Worm (Caenorhabditis elegans) whole organism, young adult: ENCODE measurements around the gene M163.5.

Experiments used
- B0035.1 ChIP-seq: sonication (generic microtip); optimal IDR thresholded peaks from 2 replicates; lab custom pipeline; 2016; ENCODE audit warnings: missing genetic modification characterization, mild to moderate bottlenecking, missing compliant biosample characterization, missing genotype, missing genetic modification reagents
- C06A6.2 ChIP-seq: fragments of 200-800 bp; sonication (Bioruptor generic); conservative IDR thresholded peaks from 2 replicates; pipeline ENCODE4 v1.3.6; 2022; ENCODE audit warnings: missing genetic modification characterization, missing compliant biosample characterization
- D2030.7 ChIP-seq: fragments of 200-800 bp; sonication (Bioruptor generic); IDR thresholded peaks from 2 replicates; pipeline ENCODE4 v1.3.6; 2022; ENCODE audit warnings: missing genetic modification reagents, missing genetic modification characterization, missing compliant biosample characterization
- F10E7.11 ChIP-seq: sonication (generic microtip); optimal IDR thresholded peaks from 2 replicates; lab custom pipeline; 2017; ENCODE audit warnings: mild to moderate bottlenecking, missing genetic modification characterization, moderate library complexity, missing compliant biosample characterization
- F37B4.10 ChIP-seq: fragments of 200-800 bp; sonication (Bioruptor generic); IDR thresholded peaks from 2 replicates; pipeline ENCODE4 v1.3.6; 2022; ENCODE audit warnings: missing genetic modification characterization, missing compliant biosample characterization
- F39B2.1 ChIP-seq: fragments of 200-800 bp; sonication (Bioruptor generic); IDR thresholded peaks from 2 replicates; pipeline ENCODE4 v1.3.6; 2022; ENCODE audit warnings: missing genetic modification reagents, missing genetic modification characterization, missing compliant biosample characterization
- F49E8.2 ChIP-seq: sonication (generic microtip); optimal IDR thresholded peaks from 3 replicates; lab custom pipeline; 2017; ENCODE audit warnings: missing genetic modification characterization, mild to moderate bottlenecking, missing compliant biosample characterization, antibody characterized with exemption, moderate library complexity; ENCODE audit not compliant: insufficient read depth
- athp-1 ChIP-seq: sonication (generic microtip); optimal IDR thresholded peaks from 2 replicates; lab custom pipeline; 2017; ENCODE audit warnings: mild to moderate bottlenecking, missing genetic modification characterization, missing compliant biosample characterization
- ceh-27 ChIP-seq: fragments of 200-800 bp; sonication (Bioruptor generic); optimal IDR thresholded peaks from 2 replicates; lab custom pipeline; 2018; ENCODE audit warnings: mild to moderate bottlenecking, missing genetic modification characterization, moderate library complexity, missing compliant biosample characterization
- chd-7 ChIP-seq: sonication (generic microtip); optimal IDR thresholded peaks from 2 replicates; lab custom pipeline; 2016; ENCODE audit warnings: mild to moderate bottlenecking, missing genetic modification characterization, moderate library complexity, missing compliant biosample characterization
- die-1 ChIP-seq: sonication (generic microtip); optimal IDR thresholded peaks from 2 replicates; lab custom pipeline; 2016; ENCODE audit warnings: missing genotype, mild to moderate bottlenecking, missing genetic modification characterization, missing compliant biosample characterization
- gei-17 ChIP-seq: fragments of 200-800 bp; sonication (Bioruptor generic); optimal IDR thresholded peaks from 2 replicates; lab custom pipeline; 2018; ENCODE audit warnings: mild to moderate bottlenecking, missing genetic modification characterization, missing compliant biosample characterization
- hlh-12 ChIP-seq: sonication (generic microtip); optimal IDR thresholded peaks from 2 replicates; lab custom pipeline; 2016; ENCODE audit warnings: missing genetic modification characterization, missing compliant biosample characterization
- hmg-1.2 ChIP-seq: fragments of 200-800 bp; sonication (Bioruptor generic); IDR thresholded peaks from 2 replicates; pipeline ENCODE4 v1.3.6; 2022; ENCODE audit warnings: missing genetic modification reagents, missing genetic modification characterization, missing compliant biosample characterization
- hsf-1 ChIP-seq: fragments of 200-800 bp; sonication (Bioruptor generic); IDR thresholded peaks from 2 replicates; pipeline ENCODE4 v1.3.6; 2022; ENCODE audit warnings: missing genetic modification reagents, missing genetic modification characterization, missing compliant biosample characterization
- lag-1 ChIP-seq: fragments of 200-800 bp; sonication (Bioruptor generic); IDR thresholded peaks from 2 replicates; pipeline ENCODE4 v1.3.6; 2022; ENCODE audit warnings: missing genetic modification reagents, missing genetic modification characterization, missing compliant biosample characterization
- lsl-1 ChIP-seq: fragments of 200-800 bp; sonication (Bioruptor generic); optimal IDR thresholded peaks from 2 replicates; lab custom pipeline; 2018; ENCODE audit warnings: mild to moderate bottlenecking, missing genetic modification characterization, moderate library complexity, missing compliant biosample characterization
- madf-3 ChIP-seq: fragments of 200-800 bp; sonication (Bioruptor generic); IDR thresholded peaks from 2 replicates; pipeline ENCODE4 v1.3.6; 2022; ENCODE audit warnings: missing genetic modification reagents, missing genetic modification characterization, missing compliant biosample characterization
- nfya-1 ChIP-seq: sonication (generic microtip); optimal IDR thresholded peaks from 2 replicates; lab custom pipeline; 2017; ENCODE audit warnings: antibody characterized with exemption, missing compliant biosample characterization, missing genetic modification characterization, borderline replicate concordance; ENCODE audit not compliant: insufficient read depth
- nfyb-1 ChIP-seq: fragments of 200-800 bp; sonication (Bioruptor generic); IDR thresholded peaks from 2 replicates; pipeline ENCODE4 v1.3.6; 2022; ENCODE audit warnings: missing genetic modification reagents, missing genetic modification characterization, missing compliant biosample characterization
- nhr-80 ChIP-seq: sonication (generic microtip); optimal IDR thresholded peaks from 2 replicates; lab custom pipeline; 2016; ENCODE audit warnings: missing genetic modification characterization, missing compliant biosample characterization
- nhr-90 ChIP-seq: sonication (generic microtip); optimal IDR thresholded peaks from 2 replicates; lab custom pipeline; 2016; ENCODE audit warnings: missing genotype, mild to moderate bottlenecking, missing genetic modification characterization, missing compliant biosample characterization
- repo-1 ChIP-seq: sonication (generic microtip); optimal IDR thresholded peaks from 2 replicates; lab custom pipeline; 2017; ENCODE audit warnings: mild to moderate bottlenecking, missing genetic modification characterization, missing compliant biosample characterization
- snpc-4 ChIP-seq, 5 experiments: fragments of 150-350 bp in 1 of 5; sonication (generic microtip) in 4 of 5; optimal IDR thresholded peaks; 2 replicates each; lab custom pipeline; 2014 to 2018; ENCODE audit warnings: missing genetic modification characterization in 5 of 5, missing biosample characterization in 3 of 5, antibody characterized with exemption in 2 of 5, mild to moderate bottlenecking in 2 of 5, missing compliant biosample characterization in 2 of 5, missing genotype in 2 of 5, moderate library complexity in 2 of 5, missing genetic modification reagents in 1 of 5
- somi-1 ChIP-seq: fragments of 200-800 bp; sonication (Bioruptor generic); optimal IDR thresholded peaks from 2 replicates; lab custom pipeline; 2018; ENCODE audit warnings: mild to moderate bottlenecking, missing genetic modification characterization, missing compliant biosample characterization
- sptf-2 ChIP-seq: fragments of 200-800 bp; sonication (Bioruptor generic); optimal IDR thresholded peaks from 2 replicates; lab custom pipeline; 2018; ENCODE audit warnings: mild to moderate bottlenecking, missing genetic modification characterization, missing compliant biosample characterization
- tbp1 ChIP-seq: fragments of 200-800 bp; sonication (Bioruptor generic); optimal IDR thresholded peaks from 2 replicates; lab custom pipeline; 2018; ENCODE audit warnings: mild to moderate bottlenecking, missing genetic modification characterization, missing compliant biosample characterization
- tlf-1 ChIP-seq: fragments of 200-800 bp; sonication (Bioruptor generic); optimal IDR thresholded peaks from 2 replicates; lab custom pipeline; 2018; ENCODE audit warnings: mild to moderate bottlenecking, missing genetic modification characterization, missing compliant biosample characterization
- unc-62 ChIP-seq: fragments of 150-350 bp; optimal IDR thresholded peaks from 2 replicates; lab custom pipeline; 2014; ENCODE audit warnings: missing biosample characterization, missing genetic modification reagents, missing genetic modification characterization
- zfh-2 ChIP-seq: fragments of 200-800 bp; sonication (Bioruptor generic); conservative IDR thresholded peaks from 2 replicates; pipeline ENCODE4 v1.3.6; 2022; ENCODE audit warnings: missing genetic modification reagents, missing genetic modification characterization, missing compliant biosample characterization
- zim-3 ChIP-seq: sonication (generic microtip); optimal IDR thresholded peaks from 2 replicates; lab custom pipeline; 2017; ENCODE audit warnings: mild to moderate bottlenecking, missing genetic modification characterization, moderate library complexity, missing compliant biosample characterization
- ztf-22 ChIP-seq: fragments of 200-800 bp; sonication (Bioruptor generic); optimal IDR thresholded peaks from 2 replicates; lab custom pipeline; 2018; ENCODE audit warnings: mild to moderate bottlenecking, missing genetic modification characterization, moderate library complexity, missing compliant biosample characterization
- ztf-28 ChIP-seq: fragments of 200-800 bp; sonication (Bioruptor generic); IDR thresholded peaks from 2 replicates; pipeline ENCODE4 v1.3.6; 2022; ENCODE audit warnings: missing genetic modification reagents, missing genetic modification characterization, missing compliant biosample characterization
- ztf-3 ChIP-seq: fragments of 200-800 bp; sonication (Bioruptor generic); optimal IDR thresholded peaks from 2 replicates; lab custom pipeline; 2018; ENCODE audit warnings: mild to moderate bottlenecking, missing genetic modification characterization, missing compliant biosample characterization

The M163.5 gene

ce11 chrX:14510358-14510757, 36.5 kb downstream of the M163.5 start (continued):
- no peak for TF ChIP-seq ztf-28 (GFP tag; lab: Robert Waterston, UW)
- TF ChIP-seq F10E7.11 (tag; lab: Kevin White, UChicago) = no peak
- TF ChIP-seq repo-1 (tag; lab: Kevin White, UChicago) = no peak
- no peak for TF ChIP-seq hmg-1.2 (GFP tag; lab: Robert Waterston, UW)

DNA sequence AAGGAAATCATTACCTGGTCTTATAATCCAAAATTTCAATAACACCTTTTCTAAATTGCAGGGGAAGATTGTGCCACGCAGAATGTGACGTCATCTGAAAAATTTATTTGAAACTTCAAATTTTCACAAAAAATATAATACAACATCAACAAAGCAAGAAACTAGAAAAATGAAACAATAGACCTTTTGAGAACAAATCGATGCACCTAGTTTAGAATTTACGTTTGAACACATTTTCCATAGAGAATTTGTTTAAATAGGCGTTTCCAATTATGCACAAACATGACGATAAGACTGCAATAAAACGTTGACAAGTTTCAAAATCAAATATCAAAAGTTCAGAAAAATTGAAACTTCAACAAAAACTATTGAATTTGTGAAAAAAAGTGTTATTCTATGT, 39.0 kb downstream of the M163.5 start, which contains the start of gene fbxa-141:
fbxa-141 (minus strand) TSS at position 101 of the 400 bp plus-strand sequence.
- TF ChIP-seq D2030.7 (GFP tag; lab: Robert Waterston, UW) (no peak), tlf-1 (GFP tag; lab: Kevin White, UChicago) (no peak), somi-1 (GFP tag; lab: Kevin White, UChicago) (no peak), hlh-12 (tag; lab: Kevin White, UChicago) (no peak), lag-1 (GFP tag; lab: Robert Waterston, UW) (no peak), athp-1 (no peak), C06A6.2 (GFP tag; lab: Robert Waterston, UW) (no peak), hsf-1 (GFP tag; lab: Robert Waterston, UW) (no peak), lsl-1 (GFP tag; lab: Kevin White, UChicago) (no peak), nhr-90 (no peak)

ce11 chrX:14513462-14513861, 39.6 kb downstream of the M163.5 start:
- TF ChIP-seq ceh-27 (no peak), ztf-22 (GFP tag; lab: Kevin White, UChicago) (no peak), B0035.1 (tag; lab: Kevin White, UChicago) (no peak), die-1 (tag; lab: Kevin White, UChicago) (no peak), F49E8.2 (tag; lab: Kevin White, UChicago) (no peak), nfya-1 (tag; lab: Kevin White, UChicago) (no peak), zim-3 (tag; lab: Kevin White, UChicago) (no peak), somi-1 (GFP tag; lab: Kevin White, UChicago) (no peak)
- TF ChIP-seq, all 124 proteins: peak for 0

- TF ChIP-seq nhr-80 (tag; lab: Kevin White, UChicago) (peak; percentile 66), F39B2.1 (no peak)
- TF ChIP-seq, all 124 proteins: peak for 1
These were observed 41.2 kb downstream of the M163.5 start, which contains the start of gene gcsh-1 for ce11 chrX:14515028-14515427. Gene gcsh-1 (minus strand): TSS chrX:14515073.

- TF ChIP-seq F37B4.10 (GFP tag; lab: Robert Waterston, UW) = no peak
- no peak for TF ChIP-seq tbp1 (GFP tag; lab: Kevin White, UChicago)
- peak; percentile 20 for TF ChIP-seq nhr-80 (tag; lab: Kevin White, UChicago)
- no peak for TF ChIP-seq ztf-3 (GFP tag; lab: Kevin White, UChicago)
- no peak for TF ChIP-seq madf-3 (GFP tag; lab: Robert Waterston, UW)
- no peak for TF ChIP-seq sptf-2 (GFP tag; lab: Kevin White, UChicago)
- no peak for TF ChIP-seq chd-7 (tag; lab: Kevin White, UChicago)
These were observed 42.7 kb downstream of the M163.5 start, which contains the start of gene D1025.10 for ce11 chrX:14516560-14516959. Gene D1025.10 (plus strand): TSS chrX:14516860.

DNA sequence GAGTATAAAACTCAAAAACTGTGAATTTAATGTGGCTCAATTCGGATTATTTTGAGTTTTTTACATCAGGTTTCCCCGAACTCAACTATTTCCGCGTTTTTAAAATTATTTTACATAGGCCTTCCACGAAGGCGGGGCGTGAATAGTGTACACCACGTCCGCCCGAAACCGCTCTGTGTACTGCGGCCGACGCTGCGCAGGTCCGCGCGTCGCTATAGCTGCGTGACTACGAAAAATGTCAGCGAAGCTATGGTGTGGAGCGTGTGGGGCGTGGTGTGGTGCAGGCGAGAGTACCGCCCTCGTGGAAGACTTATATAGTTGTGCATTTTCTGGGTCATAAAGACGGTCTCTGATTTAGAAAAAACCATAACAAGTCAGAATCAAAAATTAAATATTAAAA, 44.0 kb downstream of the M163.5 start:
- no peak for TF ChIP-seq nfyb-1
- no peak for TF ChIP-seq unc-62 (GFP tag; lab: Kevin White, UChicago)
- no peak for TF ChIP-seq gei-17 (GFP tag; lab: Kevin White, UChicago)
- TF ChIP-seq snpc-4 (GFP tag; optimal IDR thresholded peaks at IDR 0.05; lab: Kevin White, UChicago) = no peak
- TF ChIP-seq snpc-4 (tag; optimal IDR thresholded peaks at IDR 0.05; lab: Kevin White, UChicago) = peak in 2 of 4 experiments; percentile 41 to 66
- peak; percentile 60; the same call in 1 of the 2 replicates for TF ChIP-seq zfh-2
